Worm (Caenorhabditis elegans) whole organism, midembryonic: ENCODE results near the gene K07D4.4.

Experiments
- T22C8.4 ChIP-seq: fragments of 200-800 bp; sonication (Bioruptor generic); IDR thresholded peaks from 2 replicates; pipeline ENCODE4 v1.3.6; 2022; ENCODE audit warnings: missing genetic modification characterization, missing compliant biosample characterization
- cog-1 ChIP-seq: sonication (generic microtip); optimal IDR thresholded peaks from 2 replicates; lab custom pipeline; 2016; ENCODE audit warnings: missing genetic modification characterization, missing compliant biosample characterization
- flt-1 ChIP-seq: fragments of 200-800 bp; sonication (Bioruptor generic); IDR thresholded peaks from 2 replicates; pipeline ENCODE4 v1.3.6; 2022; ENCODE audit warnings: missing genetic modification characterization, missing compliant biosample characterization
- klf-2 ChIP-seq: fragments of 200-800 bp; sonication (Bioruptor generic); conservative IDR thresholded peaks from 2 replicates; pipeline ENCODE4 v1.3.6; 2022; ENCODE audit warnings: missing genetic modification reagents, missing genetic modification characterization, missing compliant biosample characterization
- ref-1 ChIP-seq: fragments of 200-800 bp; sonication (Bioruptor generic); conservative IDR thresholded peaks from 2 replicates; pipeline ENCODE4 v1.3.6; 2022; ENCODE audit warnings: missing genetic modification reagents, missing genetic modification characterization, missing compliant biosample characterization
- tab-1 ChIP-seq: fragments of 200-800 bp; sonication (Bioruptor generic); IDR thresholded peaks from 2 replicates; pipeline ENCODE4 v1.3.6; 2022; ENCODE audit warnings: missing genetic modification characterization, missing compliant biosample characterization

ce11 chrII:3992029-3992428 is 40.2 kb downstream of the K07D4.4 start:
- TF ChIP-seq flt-1 (GFP tag; lab: Robert Waterston, UW) (no peak), ref-1 (no peak), tab-1 (GFP tag; lab: Robert Waterston, UW) (no peak), T22C8.4 (no peak), klf-2 (GFP tag; lab: Robert Waterston, UW) (no peak), cog-1 (tag; lab: Kevin White, UChicago) (no peak)
